Worm (Caenorhabditis elegans) whole organism, L4 larva: ENCODE data around the gene ncx-10.

Experiments
- D1046.2 ChIP-seq: fragments of 200-800 bp; sonication (Bioruptor generic); IDR thresholded peaks from 2 replicates; pipeline ENCODE4 v1.3.6; 2022; ENCODE audit warnings: missing genetic modification characterization, missing compliant biosample characterization
- F37D6.2 ChIP-seq: sonication (generic microtip); optimal IDR thresholded peaks from 2 replicates; lab custom pipeline; 2016; ENCODE audit warnings: mild to moderate bottlenecking, missing genetic modification characterization, missing compliant biosample characterization
- Y5F2A.4 ChIP-seq: fragments of 200-800 bp; sonication (Bioruptor generic); optimal IDR thresholded peaks from 2 replicates; lab custom pipeline; 2018; ENCODE audit warnings: mild to moderate bottlenecking, missing genetic modification characterization, missing compliant biosample characterization
- Y75B8A.6 ChIP-seq: fragments of 200-800 bp; sonication (Bioruptor generic); IDR thresholded peaks from 2 replicates; pipeline ENCODE4 v1.3.6; 2022; ENCODE audit warnings: missing genetic modification reagents, missing genetic modification characterization, missing compliant biosample characterization
- ZK337.2 ChIP-seq: fragments of 200-800 bp; sonication (Bioruptor generic); IDR thresholded peaks from 2 replicates; pipeline ENCODE4 v1.3.6; 2022; ENCODE audit warnings: missing genetic modification reagents, missing genetic modification characterization, missing compliant biosample characterization
- ZK546.5 ChIP-seq, 2 experiments: sonication (generic microtip); optimal IDR thresholded peaks; 2 replicates each; lab custom pipeline; 2017; ENCODE audit warnings: missing biosample characterization in 2 of 2, missing genetic modification characterization in 2 of 2
- aha-1 ChIP-seq: fragments of 150-350 bp; peaks from one replicate; lab custom pipeline; 2014; ENCODE audit warnings: missing biosample characterization, missing genetic modification characterization
- aly-2 ChIP-seq: sonication (generic microtip); optimal IDR thresholded peaks from 2 replicates; lab custom pipeline; 2018; ENCODE audit warnings: missing biosample characterization, missing genetic modification characterization
- ceh-20 ChIP-seq: fragments of 200-800 bp; sonication (Bioruptor generic); IDR thresholded peaks from 2 replicates; pipeline ENCODE4 v1.3.6; 2022; ENCODE audit warnings: missing genetic modification reagents, missing genetic modification characterization, missing compliant biosample characterization
- ceh-28 ChIP-seq: fragments of 150-350 bp; optimal IDR thresholded peaks from 2 replicates; lab custom pipeline; 2014; ENCODE audit warnings: missing biosample characterization, missing genetic modification reagents, missing genetic modification characterization
- ceh-44 ChIP-seq: fragments of 200-800 bp; sonication (Bioruptor generic); IDR thresholded peaks from 2 replicates; pipeline ENCODE4 v1.3.6; 2022; ENCODE audit warnings: missing genetic modification reagents, missing genetic modification characterization, missing compliant biosample characterization
- ctbp-1 ChIP-seq: fragments of 200-800 bp; sonication (Bioruptor generic); IDR thresholded peaks from 2 replicates; pipeline ENCODE4 v1.3.6; 2022; ENCODE audit warnings: missing genetic modification reagents, missing genetic modification characterization, missing compliant biosample characterization
- daf-16 ChIP-seq, 3 experiments: sonication (generic microtip); optimal IDR thresholded peaks; 2 replicates each; lab custom pipeline; 2016 to 2017; ENCODE audit warnings: missing genetic modification characterization in 3 of 3, missing genetic modification reagents in 3 of 3, mild to moderate bottlenecking in 2 of 3, missing compliant biosample characterization in 2 of 3, missing biosample characterization in 1 of 3, moderate library complexity in 1 of 3
- daf-8 ChIP-seq: fragments of 200-800 bp; sonication (Bioruptor generic); IDR thresholded peaks from 2 replicates; pipeline ENCODE4 v1.3.6; 2022; ENCODE audit warnings: missing genetic modification characterization, missing compliant biosample characterization
- dpl-1 ChIP-seq: fragments of 150-350 bp; optimal IDR thresholded peaks from 2 replicates; lab custom pipeline; 2014; ENCODE audit warnings: missing biosample characterization, missing genetic modification reagents, missing genetic modification characterization
- egl-43 ChIP-seq: fragments of 200-800 bp; sonication (Bioruptor generic); IDR thresholded peaks from 2 replicates; pipeline ENCODE4 v1.3.6; 2022; ENCODE audit warnings: missing genetic modification reagents, missing genetic modification characterization, missing compliant biosample characterization
- fkh-10 ChIP-seq: fragments of 150-350 bp; optimal IDR thresholded peaks from 2 replicates; lab custom pipeline; 2014; ENCODE audit warnings: missing biosample characterization, missing genetic modification reagents, missing genetic modification characterization
- hif-1 ChIP-seq, 2 experiments: sonication (generic microtip); optimal IDR thresholded peaks; 2 replicates each; lab custom pipeline; 2016 to 2017; ENCODE audit warnings: missing compliant biosample characterization in 2 of 2, missing genetic modification characterization in 2 of 2, missing genetic modification reagents in 2 of 2, missing genotype in 2 of 2, mild to moderate bottlenecking in 1 of 2
- hlh-11 ChIP-seq: fragments of 200-800 bp; sonication (Bioruptor generic); optimal IDR thresholded peaks from 2 replicates; lab custom pipeline; 2018; ENCODE audit warnings: mild to moderate bottlenecking, missing genetic modification characterization, missing compliant biosample characterization
- hlh-30 ChIP-seq: sonication (generic microtip); optimal IDR thresholded peaks from 2 replicates; lab custom pipeline; 2017; ENCODE audit warnings: antibody characterized with exemption, mild to moderate bottlenecking, missing genetic modification characterization, missing compliant biosample characterization; ENCODE audit not compliant: insufficient read depth
- jun-1 ChIP-seq: fragments of 150-350 bp; optimal IDR thresholded peaks from 2 replicates; lab custom pipeline; 2014; ENCODE audit warnings: missing biosample characterization, missing genetic modification reagents, missing genetic modification characterization
- lin-1 ChIP-seq: fragments of 200-800 bp; sonication (Bioruptor generic); IDR thresholded peaks from 2 replicates; pipeline ENCODE4 v1.3.6; 2022; ENCODE audit warnings: missing genetic modification reagents, missing genetic modification characterization, missing compliant biosample characterization
- lin-29 ChIP-seq: fragments of 200-800 bp; sonication (Bioruptor generic); IDR thresholded peaks from 2 replicates; pipeline ENCODE4 v1.3.6; 2022; ENCODE audit warnings: missing genetic modification reagents, missing genetic modification characterization, missing compliant biosample characterization
- lsy-2 ChIP-seq, 2 experiments: fragments of 150-350 bp in 1 of 2; sonication (generic microtip) in 1 of 2; optimal IDR thresholded peaks; 2 replicates each; lab custom pipeline; 2014 to 2017; ENCODE audit warnings: missing biosample characterization in 2 of 2, missing genetic modification characterization in 2 of 2
- madf-5 ChIP-seq, 2 experiments: fragments of 200-800 bp; sonication (Bioruptor generic); IDR thresholded peaks; 2 replicates each; pipeline ENCODE4 v1.3.6; 2022; ENCODE audit warnings: missing compliant biosample characterization in 2 of 2, missing genetic modification characterization in 2 of 2
- mdl-1 ChIP-seq, 2 experiments: fragments of 150-350 bp in 1 of 2; sonication (generic microtip) in 1 of 2; optimal IDR thresholded peaks; 2 replicates each; lab custom pipeline; 2014 to 2017; ENCODE audit warnings: missing biosample characterization in 2 of 2, missing genetic modification characterization in 2 of 2
- mep-1 ChIP-seq: fragments of 150-350 bp; sonication (generic microtip); optimal IDR thresholded peaks from 3 replicates; lab custom pipeline; 2014; ENCODE audit warnings: missing biosample characterization, missing genetic modification characterization
- nhr-11 ChIP-seq: fragments of 150-350 bp; optimal IDR thresholded peaks from 2 replicates; lab custom pipeline; 2014; ENCODE audit warnings: missing biosample characterization, missing genetic modification characterization
- nhr-111 ChIP-seq: fragments of 200-800 bp; sonication (Bioruptor generic); optimal IDR thresholded peaks from 2 replicates; lab custom pipeline; 2018; ENCODE audit warnings: mild to moderate bottlenecking, missing genetic modification characterization, missing compliant biosample characterization
- nhr-6 ChIP-seq: fragments of 150-350 bp; optimal IDR thresholded peaks from 2 replicates; lab custom pipeline; 2014; ENCODE audit warnings: missing biosample characterization, missing genetic modification characterization
- pha-4 ChIP-seq, 2 experiments: fragments of 150-350 bp in 1 of 2; fragments of 200-800 bp in 1 of 2; sonication (Bioruptor generic) in 1 of 2; IDR thresholded peaks in 1 of 2; optimal IDR thresholded peaks in 1 of 2; 2 replicates each; pipeline versions ENCODE4 v1.3.6 to Lab custom; 2014 to 2022; ENCODE audit warnings: missing genetic modification characterization in 2 of 2, missing genetic modification reagents in 2 of 2, missing biosample characterization in 1 of 2, missing compliant biosample characterization in 1 of 2
- rbr-2 ChIP-seq: sonication (generic microtip); optimal IDR thresholded peaks from 2 replicates; lab custom pipeline; 2016; ENCODE audit warnings: missing genotype, missing genetic modification characterization, missing compliant biosample characterization
- set-16 ChIP-seq: fragments of 200-800 bp; sonication (Bioruptor generic); IDR thresholded peaks from 2 replicates; pipeline ENCODE4 v1.3.6; 2022; ENCODE audit warnings: missing genetic modification reagents, missing genetic modification characterization, missing compliant biosample characterization
- skn-1 ChIP-seq: fragments of 150-350 bp; optimal IDR thresholded peaks from 2 replicates; lab custom pipeline; 2014; ENCODE audit warnings: missing biosample characterization, missing genetic modification characterization
- snpc-4 ChIP-seq: fragments of 150-350 bp; optimal IDR thresholded peaks from 2 replicates; lab custom pipeline; 2014; ENCODE audit warnings: missing biosample characterization, missing genetic modification characterization
- spr-1 ChIP-seq: sonication (generic microtip); optimal IDR thresholded peaks from 2 replicates; lab custom pipeline; 2016; ENCODE audit warnings: mild to moderate bottlenecking, missing genetic modification characterization, missing compliant biosample characterization
- tra-1 ChIP-seq: fragments of 200-800 bp; sonication (Bioruptor generic); IDR thresholded peaks from 2 replicates; pipeline ENCODE4 v1.3.6; 2022; ENCODE audit warnings: missing genetic modification reagents, missing genetic modification characterization, missing compliant biosample characterization
- unc-62 ChIP-seq, 3 experiments: fragments of 150-350 bp in 1 of 3; sonication (generic microtip); optimal IDR thresholded peaks in 2 of 3; peaks in 1 of 3; 1 replicate in 1 of 3; 2 replicates in 2 of 3; lab custom pipeline; 2014 to 2017; ENCODE audit warnings: missing biosample characterization in 3 of 3, missing genetic modification characterization in 3 of 3, missing genetic modification reagents in 3 of 3, missing genotype in 1 of 3
- vab-7 ChIP-seq: fragments of 200-800 bp; sonication (Bioruptor generic); IDR thresholded peaks from 2 replicates; pipeline ENCODE4 v1.3.6; 2022; ENCODE audit warnings: missing genetic modification reagents, missing genetic modification characterization, missing compliant biosample characterization
- zag-1 ChIP-seq: fragments of 150-350 bp; optimal IDR thresholded peaks from 2 replicates; lab custom pipeline; 2014; ENCODE audit warnings: missing biosample characterization, missing genetic modification characterization
- zfp-2 ChIP-seq: sonication (generic microtip); optimal IDR thresholded peaks from 2 replicates; lab custom pipeline; 2016; ENCODE audit warnings: mild to moderate bottlenecking, missing genetic modification characterization, missing compliant biosample characterization
- zip-11 ChIP-seq: fragments of 200-800 bp; sonication (Bioruptor generic); IDR thresholded peaks from 2 replicates; pipeline ENCODE4 v1.3.6; 2022; ENCODE audit warnings: missing genetic modification characterization, missing compliant biosample characterization
- zip-2 ChIP-seq: fragments of 150-350 bp; optimal IDR thresholded peaks from 2 replicates; lab custom pipeline; 2014; ENCODE audit warnings: missing biosample characterization, missing genetic modification characterization

The ncx-10 gene

DNA sequence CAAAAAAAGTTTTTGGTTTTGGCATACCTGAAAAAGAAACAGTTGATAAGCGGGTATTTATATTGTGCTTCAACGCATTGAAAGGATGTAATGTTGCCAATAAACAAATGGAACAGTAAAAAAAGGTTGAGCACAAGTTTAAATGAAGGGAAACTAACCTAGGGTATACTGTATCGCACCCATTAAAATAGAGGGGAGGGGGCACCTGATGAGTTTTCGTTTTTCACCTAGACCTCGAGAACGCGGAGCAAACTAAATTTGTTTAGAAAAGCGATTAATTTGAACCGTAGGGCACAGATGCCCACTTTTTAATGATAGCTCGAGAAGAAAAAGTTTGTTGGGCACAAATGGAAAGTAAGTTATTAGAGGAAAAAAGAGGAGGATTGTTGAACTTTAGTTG, at the start of gene ncx-10:
Gene ncx-10 (minus strand): TSS at position 101 of the 400 bp plus-strand sequence.
- TF ChIP-seq daf-16 (GFP tag; optimal IDR thresholded peaks at IDR 0.05; lab: Kevin White, UChicago) (no peak), daf-16 (tag; optimal IDR thresholded peaks at IDR 0.05; lab: Kevin White, UChicago) (no peak), ZK546.5 (tag; optimal IDR thresholded peaks at IDR 0.05; lab: Kevin White, UChicago) (no peak), ceh-44 (GFP tag; lab: Robert Waterston, UW) (no peak), lin-1 (no peak), aly-2 (tag; lab: Kevin White, UChicago) (no peak), spr-1 (no peak), zag-1 (tag; lab: Kevin White, UChicago) (no peak), aha-1 (no peak), zip-11 (GFP tag; lab: Robert Waterston, UW) (no peak), ceh-28 (tag; lab: Kevin White, UChicago) (no peak), zip-2 (tag; lab: Kevin White, UChicago) (no peak)

DNA sequence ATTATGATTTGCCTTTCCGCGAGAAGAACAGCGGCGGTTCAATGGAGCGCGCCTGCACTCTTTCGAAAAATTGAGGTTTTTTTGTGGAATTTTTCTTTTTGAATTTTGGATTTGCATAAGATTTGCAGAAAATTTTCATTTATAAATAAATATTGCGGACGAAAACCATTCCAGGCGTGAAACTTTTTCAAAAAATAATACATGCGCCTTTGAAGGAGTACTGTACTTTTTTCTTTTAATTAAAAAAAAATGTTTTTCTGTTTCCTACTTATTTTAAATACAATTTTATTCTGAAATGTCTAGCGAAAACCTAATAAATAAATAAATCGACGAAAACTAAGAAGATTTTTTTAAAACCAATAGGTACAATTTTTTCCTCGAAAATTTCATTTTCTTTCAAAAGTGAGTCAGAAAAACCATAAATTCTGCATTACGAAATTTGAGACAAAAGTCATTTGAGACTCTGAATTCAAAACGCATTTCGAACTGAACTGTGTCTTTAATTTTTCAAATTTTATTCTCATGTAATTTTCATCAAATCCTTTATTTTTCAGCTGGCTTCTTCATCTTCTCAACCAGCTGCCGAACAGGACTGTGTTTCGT, 48.2 kb upstream of the ncx-10 start, which contains the start of gene F26D11.1:
Gene F26D11.1 (plus strand): TSS at position 553 of the 603 bp plus-strand sequence.
- TF ChIP-seq zfp-2, result no peak
- no peak for TF ChIP-seq set-16 (GFP tag; lab: Robert Waterston, UW)
- no peak for TF ChIP-seq egl-43 (GFP tag; lab: Robert Waterston, UW)
- TF ChIP-seq daf-16 (GFP tag; optimal IDR thresholded peaks at IDR 0.05; lab: Kevin White, UChicago), result no peak
- no peak for TF ChIP-seq daf-16 (tag; optimal IDR thresholded peaks at IDR 0.05; lab: Kevin White, UChicago)
- no peak for TF ChIP-seq fkh-10 (GFP tag; lab: Kevin White, UChicago)
- TF ChIP-seq hlh-11 (tag; lab: Kevin White, UChicago), result no peak
- TF ChIP-seq skn-1 (tag; lab: Kevin White, UChicago), result no peak
- no peak for TF ChIP-seq Y5F2A.4
- no peak for TF ChIP-seq unc-62 (GFP tag; optimal IDR thresholded peaks at IDR 0.05 in 1 of 2; lab: Kevin White, UChicago)
- no peak for TF ChIP-seq unc-62 (tag; optimal IDR thresholded peaks at IDR 0.05; lab: Kevin White, UChicago)
- no peak for TF ChIP-seq D1046.2 (GFP tag; lab: Robert Waterston, UW)
- no peak for TF ChIP-seq lin-29 (GFP tag; lab: Robert Waterston, UW)
- no peak for TF ChIP-seq ctbp-1 (GFP tag; lab: Robert Waterston, UW)
- no peak for TF ChIP-seq madf-5 (GFP tag; IDR thresholded peaks at IDR 0.05; lab: Robert Waterston, UW)
- no peak for TF ChIP-seq nhr-6 (tag; lab: Kevin White, UChicago)
- TF ChIP-seq jun-1 (tag; lab: Kevin White, UChicago), result no peak
- TF ChIP-seq aly-2 (tag; lab: Kevin White, UChicago), result no peak
- no peak for TF ChIP-seq daf-8 (GFP tag; lab: Robert Waterston, UW)
- TF ChIP-seq snpc-4 (tag; lab: Kevin White, UChicago), result no peak
- TF ChIP-seq mdl-1 (tag; optimal IDR thresholded peaks at IDR 0.05; lab: Kevin White, UChicago), result no peak
- no peak for TF ChIP-seq ZK337.2 (GFP tag; lab: Robert Waterston, UW)

DNA sequence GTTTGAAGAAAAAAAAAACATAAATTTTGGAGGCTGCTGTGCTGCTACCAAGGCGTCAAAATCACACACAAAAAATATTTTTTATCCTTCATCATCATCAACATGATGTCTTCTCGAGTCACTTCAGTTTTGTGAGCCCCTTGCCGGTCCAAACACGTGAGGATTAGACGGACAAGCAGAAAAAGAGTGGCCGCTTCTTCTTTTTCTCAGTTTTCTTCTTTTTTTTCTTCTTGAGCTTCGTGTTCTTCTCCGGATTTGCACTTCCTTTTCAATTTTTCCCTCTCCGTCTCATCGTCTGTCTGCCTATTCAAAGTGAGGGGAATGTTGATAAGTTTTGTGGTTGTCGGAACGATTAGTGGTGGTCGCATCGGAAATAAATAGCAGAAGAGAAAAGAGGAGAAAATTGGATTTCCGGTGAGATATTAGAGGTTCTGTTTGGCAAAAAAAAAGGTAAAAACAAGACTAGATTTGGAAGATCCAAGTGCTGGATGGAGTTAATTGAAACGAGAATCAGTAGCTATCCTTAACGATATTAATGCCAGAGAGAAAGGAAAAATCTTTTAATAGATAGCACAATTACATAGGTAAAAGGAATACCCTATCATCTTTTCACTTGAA, 47.6 kb upstream of the ncx-10 start:
- TF ChIP-seq unc-62 (GFP tag; optimal IDR thresholded peaks at IDR 0.05 in 1 of 2; lab: Kevin White, UChicago), result peak in 1 of 2 experiments; percentile 71
- no peak for TF ChIP-seq unc-62 (tag; optimal IDR thresholded peaks at IDR 0.05; lab: Kevin White, UChicago)
- TF ChIP-seq lsy-2 (tag; optimal IDR thresholded peaks at IDR 0.05; lab: Kevin White, UChicago), result peak in 1 of 2 experiments; percentile 63
- TF ChIP-seq rbr-2 (tag; lab: Kevin White, UChicago), result peak; percentile 60
- peak; percentile 69 for TF ChIP-seq hlh-30 (tag; lab: Kevin White, UChicago)
- TF ChIP-seq tra-1 (GFP tag; lab: Robert Waterston, UW), result 0 out of 2 replicates have a peak, but pooled peaks have one; percentile 60
- no peak for TF ChIP-seq Y75B8A.6 (GFP tag; lab: Robert Waterston, UW)
- 0 out of 2 replicates have a peak, but pooled peaks have one; percentile 50 for TF ChIP-seq ceh-20
- no peak for TF ChIP-seq vab-7 (GFP tag; lab: Robert Waterston, UW)
- TF ChIP-seq daf-16 (GFP tag; optimal IDR thresholded peaks at IDR 0.05; lab: Kevin White, UChicago), result peak in 1 of 2 experiments; percentile 36
- TF ChIP-seq daf-16 (tag; optimal IDR thresholded peaks at IDR 0.05; lab: Kevin White, UChicago), result no peak
- TF ChIP-seq mdl-1 (tag; optimal IDR thresholded peaks at IDR 0.05; lab: Kevin White, UChicago), result peak in 1 of 2 experiments; percentile 65
- TF ChIP-seq hlh-11 (tag; lab: Kevin White, UChicago), result peak; percentile 38
- TF ChIP-seq dpl-1 (GFP tag; lab: Kevin White, UChicago), result peak; percentile 2
- no peak for TF ChIP-seq nhr-111
- TF ChIP-seq fkh-10 (GFP tag; lab: Kevin White, UChicago), result peak; percentile 26
- peak in 1 of 2 experiments; percentile 21 for TF ChIP-seq hif-1 (tag; optimal IDR thresholded peaks at IDR 0.05; lab: Kevin White, UChicago)
- peak; percentile 97 for TF ChIP-seq aha-1
- TF ChIP-seq pha-4 (GFP tag; IDR thresholded peaks at IDR 0.05; lab: Robert Waterston, UW), result no peak
- no peak for TF ChIP-seq pha-4 (tag; optimal IDR thresholded peaks at IDR 0.05; lab: Kevin White, UChicago)
- TF ChIP-seq mep-1 (tag; lab: Kevin White, UChicago), result peak; percentile 59
- peak; percentile 6 for TF ChIP-seq F37D6.2 (tag; lab: Kevin White, UChicago)
- TF ChIP-seq nhr-11 (tag; lab: Kevin White, UChicago), result peak; percentile 29
